Fruit fly (Drosophila melanogaster): ENCODE measurements around the gene CG13096.

dm6 chr2L:8543102-8543501 lies 31.4 kb upstream of the CG13096 start:
- TF ChIP-seq Clk (GFP tag; optimal IDR thresholded peaks at IDR 0.05): no peak
- TF ChIP-seq Mnt (GFP tag; optimal IDR thresholded peaks at IDR 0.05): no peak
- no peak for TF ChIP-seq cnc (optimal IDR thresholded peaks at IDR 0.05)
- no peak for TF ChIP-seq cic (GFP tag; optimal IDR thresholded peaks at IDR 0.05)
- TF ChIP-seq pad (GFP tag; optimal IDR thresholded peaks at IDR 0.05): no peak
- no peak for TF ChIP-seq Hr96 (GFP tag; optimal IDR thresholded peaks at IDR 0.05)
- TF ChIP-seq bab1 (GFP tag; optimal IDR thresholded peaks at IDR 0.05): no peak
- no peak for TF ChIP-seq CG14711 (tag; optimal IDR thresholded peaks at IDR 0.05)
- TF ChIP-seq kay (GFP tag; ENCODE audit: borderline replicate concordance): no peak
